Fruit fly (Drosophila melanogaster) Kc167 (cell line): ENCODE measurements around the gene Ifrd1.

ENCODE experiments used
- Myc ChIP-seq: fragments of >200 bp; optimal IDR thresholded peaks from 2 replicates; lab custom pipeline; 2017; ENCODE audit warnings: missing external identifiers
- insv ChIP-seq: fragments of >200 bp; optimal IDR thresholded peaks from 3 replicates; lab custom pipeline; 2018; ENCODE audit warnings: missing external identifiers
- psq ChIP-seq: fragments of >200 bp; optimal IDR thresholded peaks from 2 replicates; lab custom pipeline; 2017; ENCODE audit warnings: missing external identifiers

- no peak for TF ChIP-seq insv (lab: Kevin White, UChicago)
- TF ChIP-seq psq (lab: Kevin White, UChicago), result no peak
- TF ChIP-seq Myc (lab: Kevin White, UChicago), result no peak
Measured at dm6 chr2L:2910957-2911356, 36.7 kb upstream of the Ifrd1 start.
